Fruit fly (Drosophila melanogaster): ENCODE measurements around the gene RYa-R.
A peak's percentile ranks its signal among the peaks of the same experiment; 100 is the strongest.

Gene RYa-R

DNA sequence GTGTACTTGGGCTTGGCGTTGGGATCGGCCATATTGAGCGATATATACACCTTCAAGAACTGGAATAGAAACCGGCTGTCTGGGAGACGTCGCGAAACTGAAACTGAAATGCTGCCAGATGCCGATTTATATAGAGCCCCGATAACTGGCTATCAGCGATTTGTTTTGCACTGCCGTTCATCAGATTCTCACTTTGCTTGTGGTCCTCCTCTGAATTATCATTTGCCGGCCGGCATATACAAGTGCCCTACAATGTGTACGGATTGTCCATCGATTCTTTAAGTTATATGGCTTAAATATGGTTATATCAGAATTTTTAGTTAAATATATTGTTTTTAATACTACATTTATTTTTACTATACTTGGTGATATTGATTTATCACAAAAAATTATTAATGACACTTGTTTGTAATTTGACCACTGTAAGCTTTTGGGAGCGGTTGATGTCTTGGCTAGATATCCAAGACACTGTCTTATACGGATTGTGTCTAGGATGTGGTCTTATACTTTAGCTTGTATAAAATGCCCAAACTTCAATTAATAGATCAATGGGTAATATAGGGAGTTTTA, 8.3 kb upstream of the RYa-R start, which contains the start of gene CG31075 (continued):
- peak; percentile 53 for TF ChIP-seq seq (GFP tag; IDR thresholded peaks at IDR 0.05)
- TF ChIP-seq luna (GFP tag; optimal IDR thresholded peaks at IDR 0.05) = no peak
- no peak for TF ChIP-seq tap (tag; optimal IDR thresholded peaks at IDR 0.05)
- TF ChIP-seq CG4282 (GFP tag; optimal IDR thresholded peaks at IDR 0.05) = no peak
- peak; percentile 56 for TF ChIP-seq grau (tag; optimal IDR thresholded peaks at IDR 0.05)
- peak; percentile 83 for TF ChIP-seq dysf (GFP tag; IDR thresholded peaks at IDR 0.05)
- no peak for TF ChIP-seq Dip2 (GFP tag; IDR thresholded peaks at IDR 0.05)
- peak; percentile 69 for TF ChIP-seq CG3281 (GFP tag; optimal IDR thresholded peaks at IDR 0.05)
- TF ChIP-seq Ada2b (GFP tag; IDR thresholded peaks at IDR 0.05) = peak; percentile 86
- peak; percentile 49; the same call in 1 of the 2 replicates for TF ChIP-seq Ptx1 (GFP tag; IDR thresholded peaks at IDR 0.05)
- TF ChIP-seq CG9932 (GFP tag; IDR thresholded peaks at IDR 0.05) = peak; percentile 86
- TF ChIP-seq Awh (GFP tag; IDR thresholded peaks at IDR 0.05) = peak; percentile 50; the same call in 1 of the 2 replicates
- 0 out of 3 replicates have a peak, but pooled peaks have one; percentile 7 for TF ChIP-seq CG11093 (GFP tag; IDR thresholded peaks at IDR 0.05)
- peak; percentile 91 for TF ChIP-seq Dbx (GFP tag; IDR thresholded peaks at IDR 0.05)
- peak; percentile 75 for TF ChIP-seq Fer1 (GFP tag; optimal IDR thresholded peaks at IDR 0.05)
- peak; percentile 12 for TF ChIP-seq tin (GFP tag; optimal IDR thresholded peaks at IDR 0.05)
- peak; percentile 44 for TF ChIP-seq D19A (tag; optimal IDR thresholded peaks at IDR 0.05)
- no peak for TF ChIP-seq NK7.1 (GFP tag; optimal IDR thresholded peaks at IDR 0.05)
- 0 out of 3 replicates have a peak, but pooled peaks have one; percentile 41 for TF ChIP-seq ken (GFP tag; IDR thresholded peaks at IDR 0.05)
- TF ChIP-seq CG1233 (GFP tag; optimal IDR thresholded peaks at IDR 0.05) = peak; percentile 36
- no peak for TF ChIP-seq lola (GFP tag; optimal IDR thresholded peaks at IDR 0.05)
- TF ChIP-seq CG34422 (GFP tag; IDR thresholded peaks at IDR 0.05) = peak; percentile 53; the same call in 1 of the 3 replicates
- no peak for TF ChIP-seq hkb (optimal IDR thresholded peaks at IDR 0.05)
- peak; percentile 70 for TF ChIP-seq hkb (GFP tag; IDR thresholded peaks at IDR 0.05)
- TF ChIP-seq ssp (GFP tag; IDR thresholded peaks at IDR 0.05) = no peak
- TF ChIP-seq ci (GFP tag; IDR thresholded peaks at IDR 0.05) = peak; percentile 61; the same call in 2 of the 3 replicates
- TF ChIP-seq CG7745 (tag; optimal IDR thresholded peaks at IDR 0.05) = no peak
- TF ChIP-seq MBD-R2 (GFP tag; IDR thresholded peaks at IDR 0.05) = peak; percentile 74; the same call in 1 of the 2 replicates
- TF ChIP-seq jumu (GFP tag; optimal IDR thresholded peaks at IDR 0.05) = no peak
- no peak for TF ChIP-seq CG5180 (GFP tag; optimal IDR thresholded peaks at IDR 0.05)
- peak; percentile 9 for TF ChIP-seq CG1603 (tag; optimal IDR thresholded peaks at IDR 0.05)
- TF ChIP-seq dpn (GFP tag; optimal IDR thresholded peaks at IDR 0.05) = peak in 1 of 2 experiments; percentile 30
- peak; percentile 60 for TF ChIP-seq nmo (GFP tag; optimal IDR thresholded peaks at IDR 0.05)
- peak; percentile 41; the same call in 1 of the 2 replicates for TF ChIP-seq CG1024 (GFP tag; IDR thresholded peaks at IDR 0.05)
- TF ChIP-seq Bteb2 (GFP tag; optimal IDR thresholded peaks at IDR 0.05) = no peak
- peak; percentile 44 for TF ChIP-seq CG10366 (GFP tag; IDR thresholded peaks at IDR 0.05)
- no peak for TF ChIP-seq CG9437 (GFP tag; optimal IDR thresholded peaks at IDR 0.05)
- TF ChIP-seq Hr51 (GFP tag; optimal IDR thresholded peaks at IDR 0.05) = peak in 1 of 2 experiments; percentile 25
- TF ChIP-seq CG13296 (GFP tag; optimal IDR thresholded peaks at IDR 0.05) = peak; percentile 15
- no peak for TF ChIP-seq CG8290 (GFP tag; optimal IDR thresholded peaks at IDR 0.05)
- TF ChIP-seq CG8290 (tag; optimal IDR thresholded peaks at IDR 0.05) = peak in 1 of 2 experiments; percentile 32
- TF ChIP-seq CG15011 (GFP tag; optimal IDR thresholded peaks at IDR 0.05) = peak; percentile 39
- TF ChIP-seq CG11247 (GFP tag; IDR thresholded peaks at IDR 0.05) = peak; percentile 25; the same call in 1 of the 2 replicates
- TF ChIP-seq nom (GFP tag; optimal IDR thresholded peaks at IDR 0.05) = peak; percentile 87
- TF ChIP-seq NFAT (GFP tag; IDR thresholded peaks at IDR 0.05) = peak; percentile 39; the same call in 1 of the 2 replicates
- TF ChIP-seq H2.0 (GFP tag; IDR thresholded peaks at IDR 0.05) = peak; percentile 59; the same call in 1 of the 2 replicates
- peak; percentile 49 for TF ChIP-seq CoRest (tag; optimal IDR thresholded peaks at IDR 0.05)
- peak; percentile 77 for TF ChIP-seq Aef1 (GFP tag; IDR thresholded peaks at IDR 0.05)
- no peak for TF ChIP-seq CG3163 (GFP tag; optimal IDR thresholded peaks at IDR 0.05)
- TF ChIP-seq CG14014 (GFP tag; IDR thresholded peaks at IDR 0.05) = peak; percentile 55; the same call in 1 of the 2 replicates
- TF ChIP-seq CG15479 (GFP tag; optimal IDR thresholded peaks at IDR 0.05) = no peak

Measured in whole organism, embryonic.